Fruit fly (Drosophila melanogaster): ENCODE results near the gene eIF4EHP.

Gene eIF4EHP

DNA sequence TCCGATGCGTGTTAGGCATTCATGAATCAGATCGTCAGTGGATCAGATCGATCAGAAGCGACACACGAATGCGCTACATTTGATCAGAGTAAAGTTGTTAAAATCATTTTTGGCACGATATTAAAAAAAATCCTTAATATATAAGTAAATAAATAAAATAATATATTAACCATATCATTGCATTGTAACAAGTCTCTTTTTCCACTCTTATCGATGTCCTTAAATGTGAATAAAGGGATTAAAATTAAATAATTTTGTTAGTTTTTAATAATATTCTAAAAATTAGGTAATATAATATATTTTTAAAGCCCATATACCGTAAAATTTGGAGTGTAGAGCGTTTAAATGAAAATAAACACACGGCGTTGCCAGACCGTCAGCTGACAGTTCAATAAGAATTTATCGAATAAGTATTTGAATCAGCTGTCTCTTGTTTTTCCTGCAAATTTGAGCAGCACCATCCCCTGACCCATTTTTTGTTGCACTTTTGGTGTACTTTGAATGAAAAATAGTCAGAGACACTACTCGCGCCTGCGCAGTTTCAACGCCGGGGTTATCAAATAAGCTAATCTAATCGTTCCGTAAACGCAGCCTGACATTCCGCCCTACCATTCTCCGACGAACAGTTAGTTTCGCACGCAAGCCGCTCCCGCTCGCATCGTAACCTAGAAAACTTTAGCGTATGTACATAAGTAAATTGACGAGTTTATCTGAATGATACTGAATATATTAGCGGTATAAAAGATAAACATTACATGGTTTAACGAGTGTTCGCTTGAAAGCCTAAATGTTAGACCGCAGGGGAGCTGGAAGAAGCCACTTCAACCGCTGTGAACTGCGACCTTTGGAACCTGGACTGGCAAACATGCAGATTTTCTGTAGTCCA lies 43.4 kb upstream of the eIF4EHP start, which contains the start of the genes p38a and CG6178 (continued):
- TF ChIP-seq Hr78 (GFP tag; optimal IDR thresholded peaks at IDR 0.05), result peak in 1 of 2 experiments; percentile 83
- TF ChIP-seq CG1233 (GFP tag; optimal IDR thresholded peaks at IDR 0.05), result peak; percentile 97
- peak; percentile 78 for TF ChIP-seq CG18011 (GFP tag; optimal IDR thresholded peaks at IDR 0.05)
- peak; percentile 99 for TF ChIP-seq gem (tag; optimal IDR thresholded peaks at IDR 0.05)
- TF ChIP-seq CG12942 (GFP tag; optimal IDR thresholded peaks at IDR 0.05), result peak; percentile 95
- peak; percentile 95 for TF ChIP-seq oc (tag; optimal IDR thresholded peaks at IDR 0.05)
- peak; percentile 96 for TF ChIP-seq seq (GFP tag; IDR thresholded peaks at IDR 0.05)
- TF ChIP-seq wor (GFP tag; IDR thresholded peaks at IDR 0.05), result peak; percentile 96
- peak; percentile 97 for TF ChIP-seq CG14441 (GFP tag; IDR thresholded peaks at IDR 0.05)
- peak; percentile 94 for TF ChIP-seq CG16815 (GFP tag; optimal IDR thresholded peaks at IDR 0.05)
- no peak for TF ChIP-seq dm (GFP tag; optimal IDR thresholded peaks at IDR 0.05)
- TF ChIP-seq maf-S (GFP tag; optimal IDR thresholded peaks at IDR 0.05), result peak; percentile 1
- peak; percentile 89 for TF ChIP-seq Chrac-16 (GFP tag; optimal IDR thresholded peaks at IDR 0.05)
- peak; percentile 84 for TF ChIP-seq trh (GFP tag; optimal IDR thresholded peaks at IDR 0.05)
- TF ChIP-seq chinmo (GFP tag; IDR thresholded peaks at IDR 0.05; ENCODE audit: partially characterized antibody), result peak; percentile 89; the same call in 3 of the 4 replicates
- peak; percentile 91 for TF ChIP-seq sqz (GFP tag; optimal IDR thresholded peaks at IDR 0.05)
- peak; percentile 14 for TF ChIP-seq CG33213 (GFP tag; optimal IDR thresholded peaks at IDR 0.05)
- TF ChIP-seq Sox100B (GFP tag; optimal IDR thresholded peaks at IDR 0.05), result peak; percentile 99
- peak; percentile 99 for TF ChIP-seq Hr3 (GFP tag; optimal IDR thresholded peaks at IDR 0.05)
- peak; percentile 33 for TF ChIP-seq Myb (GFP tag; optimal IDR thresholded peaks at IDR 0.05)
- TF ChIP-seq CG7271 (tag; optimal IDR thresholded peaks at IDR 0.05), result peak; percentile 52
- peak; percentile 96 for TF ChIP-seq CG10366 (GFP tag; IDR thresholded peaks at IDR 0.05)
- TF ChIP-seq CG1024 (GFP tag; IDR thresholded peaks at IDR 0.05), result peak; percentile 83
- peak; percentile 96 for TF ChIP-seq run (tag; optimal IDR thresholded peaks at IDR 0.05)
- TF ChIP-seq CG2129 (GFP tag; IDR thresholded peaks at IDR 0.05; ENCODE audit: partially characterized antibody), result no peak
- peak; percentile 24 for TF ChIP-seq CG1647 (GFP tag; optimal IDR thresholded peaks at IDR 0.05)
- TF ChIP-seq CG1529 (GFP tag; optimal IDR thresholded peaks at IDR 0.05), result peak; percentile 80
- no peak for TF ChIP-seq Lpt (GFP tag; optimal IDR thresholded peaks at IDR 0.05)
- TF ChIP-seq CG12219 (GFP tag; optimal IDR thresholded peaks at IDR 0.05), result peak; percentile 84
- TF ChIP-seq CG42726 (GFP tag; IDR thresholded peaks at IDR 0.05; ENCODE audit: partially characterized antibody), result no peak
- no peak for TF ChIP-seq CG4282 (GFP tag; optimal IDR thresholded peaks at IDR 0.05)
- peak; percentile 96 for TF ChIP-seq Xbp1 (GFP tag; optimal IDR thresholded peaks at IDR 0.05)
- TF ChIP-seq ase (GFP tag; IDR thresholded peaks at IDR 0.05), result peak; percentile 96
- peak in 1 of 2 experiments; percentile 27 for TF ChIP-seq chif (GFP tag; optimal IDR thresholded peaks at IDR 0.05)
- peak; percentile 98 for TF ChIP-seq bcd (GFP tag; optimal IDR thresholded peaks at IDR 0.05)
- TF ChIP-seq CG12236 (GFP tag; optimal IDR thresholded peaks at IDR 0.05), result no peak
- peak; percentile 97 for TF ChIP-seq CG14710 (tag; optimal IDR thresholded peaks at IDR 0.05)
- TF ChIP-seq CG7786 (GFP tag; optimal IDR thresholded peaks at IDR 0.05), result peak; percentile 67
- peak; percentile 43; the same call in 1 of the 3 replicates for TF ChIP-seq z (GFP tag; IDR thresholded peaks at IDR 0.05)
- TF ChIP-seq fd96Cb (tag; optimal IDR thresholded peaks at IDR 0.05), result peak; percentile 98
- TF ChIP-seq NfI (GFP tag; optimal IDR thresholded peaks at IDR 0.05), result peak; percentile 98
- TF ChIP-seq inv (GFP tag; IDR thresholded peaks at IDR 0.05; ENCODE audit: partially characterized antibody), result no peak
- TF ChIP-seq mld (GFP tag; IDR thresholded peaks at IDR 0.05; ENCODE audit: partially characterized antibody), result no peak
- TF ChIP-seq CG17328 (GFP tag; IDR thresholded peaks at IDR 0.05), result peak; percentile 95
- TF ChIP-seq MESR4 (GFP tag; optimal IDR thresholded peaks at IDR 0.05), result peak; percentile 5
- TF ChIP-seq scrt (GFP tag; optimal IDR thresholded peaks at IDR 0.05), result peak; percentile 94
- peak; percentile 15 for TF ChIP-seq BEAF-32 (GFP tag; optimal IDR thresholded peaks at IDR 0.05)
